Fruit fly (Drosophila melanogaster) whole organism, embryonic: ENCODE data around the gene Polr2G.

Experiments used
- ATbp ChIP-seq: fragments of 200-800 bp; sonication (Bioruptor generic); optimal IDR thresholded peaks from 2 replicates; lab custom pipeline; 2017; ENCODE audit warnings: missing biosample characterization, mild to moderate bottlenecking, missing genetic modification characterization, missing genetic modification reagents
- Aef1 ChIP-seq: fragments of 200-800 bp; sonication (Bioruptor generic); IDR thresholded peaks from 3 replicates; pipeline ENCODE4 v1.3.6; 2022; ENCODE audit warnings: missing biosample characterization, missing genetic modification characterization
- B-H2 ChIP-seq: fragments of 200-800 bp; sonication (Bioruptor generic); optimal IDR thresholded peaks from 2 replicates; lab custom pipeline; 2018; ENCODE audit warnings: missing biosample characterization, mild to moderate bottlenecking, missing genetic modification characterization
- Bgb ChIP-seq: fragments of 200-800 bp; sonication (Bioruptor generic); IDR thresholded peaks from 2 replicates; pipeline ENCODE4 v1.3.6; 2022; ENCODE audit warnings: missing biosample characterization, missing genetic modification characterization; ENCODE audit not compliant: partially characterized antibody
- CG10543 ChIP-seq: fragments of 200-800 bp; sonication (Bioruptor generic); optimal IDR thresholded peaks from 3 replicates; lab custom pipeline; 2017; ENCODE audit warnings: missing biosample characterization, mild to moderate bottlenecking, missing genetic modification characterization, moderate library complexity
- CG11695 ChIP-seq: fragments of 200-800 bp; sonication (Bioruptor generic); IDR thresholded peaks from 3 replicates; pipeline ENCODE4 v1.3.6; 2022; ENCODE audit warnings: missing biosample characterization, missing genetic modification characterization
- CG12299 ChIP-seq: fragments of 200-800 bp; sonication (Bioruptor generic); optimal IDR thresholded peaks from 2 replicates; lab custom pipeline; 2018; ENCODE audit warnings: missing biosample characterization, mild to moderate bottlenecking, missing genetic modification characterization
- CG1233 ChIP-seq: fragments of 200-800 bp; sonication (Bioruptor generic); optimal IDR thresholded peaks from 4 replicates; lab custom pipeline; 2018; ENCODE audit warnings: missing biosample characterization, mild to moderate bottlenecking, missing genetic modification characterization
- CG13775 ChIP-seq: fragments of 200-800 bp; sonication (Bioruptor generic); optimal IDR thresholded peaks from 3 replicates; lab custom pipeline; 2017; ENCODE audit warnings: missing biosample characterization, mild to moderate bottlenecking, missing genetic modification characterization
- CG14860 ChIP-seq: fragments of 200-800 bp; sonication (Bioruptor generic); IDR thresholded peaks from 3 replicates; pipeline ENCODE4 v1.3.6; 2022; ENCODE audit warnings: missing biosample characterization, missing genetic modification characterization; ENCODE audit not compliant: partially characterized antibody
- CG17328 ChIP-seq: fragments of 200-800 bp; sonication (Bioruptor generic); IDR thresholded peaks from 2 replicates; pipeline ENCODE4 v1.3.6; 2022; ENCODE audit warnings: missing biosample characterization, missing genetic modification characterization
- CG17359 ChIP-seq: fragments of 200-800 bp; sonication (Bioruptor generic); optimal IDR thresholded peaks from 3 replicates; lab custom pipeline; 2018; ENCODE audit warnings: missing biosample characterization, mild to moderate bottlenecking, missing genetic modification characterization, moderate library complexity
- CG18262 ChIP-seq: fragments of 200-800 bp; optimal IDR thresholded peaks from 3 replicates; lab custom pipeline; 2019; ENCODE audit warnings: missing biosample characterization, mild to moderate bottlenecking, missing genetic modification characterization, moderate library complexity
- CG18476 ChIP-seq: fragments of 200-800 bp; sonication (Bioruptor generic); optimal IDR thresholded peaks from 2 replicates; lab custom pipeline; 2016; ENCODE audit warnings: missing biosample characterization, mild to moderate bottlenecking, missing genetic modification characterization
- CG18599 ChIP-seq: fragments of 200-800 bp; sonication (Bioruptor generic); optimal IDR thresholded peaks from 3 replicates; lab custom pipeline; 2017; ENCODE audit warnings: missing biosample characterization, missing genetic modification characterization, mild to moderate bottlenecking, moderate library complexity, missing genetic modification reagents
- CG2712 ChIP-seq: fragments of 200-800 bp; optimal IDR thresholded peaks from 3 replicates; lab custom pipeline; 2019; ENCODE audit warnings: missing biosample characterization, mild to moderate bottlenecking, missing genetic modification characterization, moderate library complexity
- CG30403 ChIP-seq: fragments of 200-800 bp; sonication (Bioruptor generic); optimal IDR thresholded peaks from 3 replicates; lab custom pipeline; 2016; ENCODE audit warnings: missing biosample characterization, missing genetic modification characterization
- CG3281 ChIP-seq: fragments of 200-800 bp; sonication (Bioruptor generic); optimal IDR thresholded peaks from 3 replicates; lab custom pipeline; 2017; ENCODE audit warnings: missing biosample characterization, mild to moderate bottlenecking, missing genetic modification characterization
- CG34224 ChIP-seq: fragments of 200-800 bp; sonication (Bioruptor generic); IDR thresholded peaks from 3 replicates; pipeline ENCODE4 v1.3.6; 2022; ENCODE audit warnings: missing biosample characterization, missing genetic modification characterization; ENCODE audit not compliant: partially characterized antibody
- CG3847 ChIP-seq: fragments of 200-800 bp; sonication (Bioruptor generic); IDR thresholded peaks from 2 replicates; pipeline ENCODE4 v1.3.6; 2022; ENCODE audit warnings: missing biosample characterization, missing genetic modification characterization
- CG43689 ChIP-seq: fragments of 200-800 bp; sonication (Bioruptor generic); IDR thresholded peaks from 2 replicates; pipeline ENCODE4 v1.3.6; 2022; ENCODE audit warnings: missing biosample characterization, missing genetic modification characterization
- CG6654 ChIP-seq: fragments of 200-800 bp; sonication (Bioruptor generic); optimal IDR thresholded peaks from 2 replicates; lab custom pipeline; 2017; ENCODE audit warnings: missing biosample characterization, mild to moderate bottlenecking, missing genetic modification characterization
- CG7928 ChIP-seq: fragments of 200-800 bp; sonication (Bioruptor generic); optimal IDR thresholded peaks from 2 replicates; lab custom pipeline; 2017; ENCODE audit warnings: missing biosample characterization, mild to moderate bottlenecking, missing genetic modification characterization
- Chrac-16 ChIP-seq: fragments of 200-800 bp; sonication (Bioruptor generic); optimal IDR thresholded peaks from 3 replicates; lab custom pipeline; 2016; ENCODE audit warnings: missing biosample characterization, missing genetic modification characterization
- Dad ChIP-seq: fragments of 200-800 bp; sonication (Bioruptor generic); optimal IDR thresholded peaks from 3 replicates; lab custom pipeline; 2016; ENCODE audit warnings: missing biosample characterization, missing genetic modification characterization
- Doc3 ChIP-seq: fragments of 200-800 bp; sonication (Bioruptor generic); IDR thresholded peaks from 3 replicates; pipeline ENCODE4 v1.3.6; 2022; ENCODE audit warnings: missing biosample characterization, missing genetic modification characterization; ENCODE audit not compliant: partially characterized antibody
- Eip74EF ChIP-seq, 2 experiments: fragments of 200-800 bp in 1 of 2; fragments of >200 bp in 1 of 2; sonication (Bioruptor generic) in 1 of 2; optimal IDR thresholded peaks; 2 replicates each; lab custom pipeline; 2017 to 2019; ENCODE audit warnings: missing biosample characterization in 2 of 2, missing genetic modification characterization in 2 of 2, mild to moderate bottlenecking in 1 of 2, moderate library complexity in 1 of 2
- HHEX ChIP-seq: fragments of 200-800 bp; sonication (Bioruptor generic); optimal IDR thresholded peaks from 3 replicates; lab custom pipeline; 2017; ENCODE audit warnings: missing biosample characterization, mild to moderate bottlenecking, missing genetic modification characterization, missing genetic modification reagents
- Sry-δ ChIP-seq: fragments of 200-800 bp; sonication (Bioruptor generic); optimal IDR thresholded peaks from 2 replicates; lab custom pipeline; 2016; ENCODE audit warnings: missing biosample characterization, missing genetic modification characterization
- Taf1 ChIP-seq: fragments of 200-800 bp; sonication (Bioruptor generic); IDR thresholded peaks from 2 replicates; pipeline ENCODE4 v1.3.6; 2022; ENCODE audit warnings: missing biosample characterization, missing genetic modification characterization
- bcd ChIP-seq: fragments of 200-800 bp; sonication (Bioruptor generic); optimal IDR thresholded peaks from 2 replicates; lab custom pipeline; 2017; ENCODE audit warnings: missing biosample characterization, mild to moderate bottlenecking, missing genetic modification characterization
- chinmo ChIP-seq: fragments of 200-800 bp; sonication (Bioruptor generic); IDR thresholded peaks from 4 replicates; pipeline ENCODE4 v1.3.6; 2022; ENCODE audit warnings: missing biosample characterization, missing genetic modification characterization; ENCODE audit not compliant: partially characterized antibody
- ci ChIP-seq: fragments of 200-800 bp; sonication (Bioruptor generic); IDR thresholded peaks from 3 replicates; pipeline ENCODE4 v1.3.6; 2022; ENCODE audit warnings: missing biosample characterization, missing genetic modification characterization
- dati ChIP-seq: fragments of 200-800 bp; sonication (Bioruptor generic); IDR thresholded peaks from 2 replicates; pipeline ENCODE4 v1.3.6; 2022; ENCODE audit warnings: missing biosample characterization, missing genetic modification characterization
- dm ChIP-seq: fragments of 200-800 bp; sonication (Bioruptor generic); optimal IDR thresholded peaks from 3 replicates; lab custom pipeline; 2016; ENCODE audit warnings: missing biosample characterization, missing genetic modification characterization
- dmrt99B ChIP-seq: fragments of 200-800 bp; sonication (Bioruptor generic); optimal IDR thresholded peaks from 2 replicates; lab custom pipeline; 2018; ENCODE audit warnings: missing biosample characterization, mild to moderate bottlenecking, missing genetic modification characterization, moderate library complexity
- fd96Cb ChIP-seq: fragments of 200-800 bp; sonication (Bioruptor generic); optimal IDR thresholded peaks from 2 replicates; lab custom pipeline; 2018; ENCODE audit warnings: missing biosample characterization, mild to moderate bottlenecking, missing genetic modification characterization, moderate library complexity
- hbn ChIP-seq: fragments of 200-800 bp; sonication (Bioruptor generic); IDR thresholded peaks from 2 replicates; pipeline ENCODE4 v1.3.6; 2022; ENCODE audit warnings: missing biosample characterization, missing genetic modification characterization; ENCODE audit not compliant: partially characterized antibody
- peb ChIP-seq: fragments of 200-800 bp; sonication (Bioruptor generic); IDR thresholded peaks from 2 replicates; pipeline ENCODE4 v1.3.6; 2022; ENCODE audit warnings: missing biosample characterization, missing genetic modification characterization
- psq ChIP-seq: fragments of 200-800 bp; sonication (Bioruptor generic); optimal IDR thresholded peaks from 2 replicates; lab custom pipeline; 2017; ENCODE audit warnings: missing biosample characterization, missing genetic modification characterization
- salm ChIP-seq: fragments of 200-800 bp; sonication (Bioruptor generic); optimal IDR thresholded peaks from 2 replicates; lab custom pipeline; 2018; ENCODE audit warnings: missing biosample characterization, mild to moderate bottlenecking, missing genetic modification characterization
- sc ChIP-seq, 3 experiments: fragments of >200 bp in 2 of 3; fragments of 200-800 bp in 1 of 3; sonication (Bioruptor generic) in 1 of 3; optimal IDR thresholded peaks; 2 replicates in 2 of 3; 3 replicates in 1 of 3; lab custom pipeline; 2017; ENCODE audit warnings: mild to moderate bottlenecking in 1 of 3, missing biosample characterization in 1 of 3, missing genetic modification characterization in 1 of 3, missing genetic modification reagents in 1 of 3
- sd ChIP-seq: fragments of 200-800 bp; sonication (Bioruptor generic); optimal IDR thresholded peaks from 3 replicates; lab custom pipeline; 2018; ENCODE audit warnings: missing biosample characterization, mild to moderate bottlenecking, missing genetic modification characterization, moderate library complexity
- sens ChIP-seq: fragments of 200-800 bp; sonication (Bioruptor generic); peaks from one replicate; lab custom pipeline; 2016; ENCODE audit warnings: missing biosample characterization, missing genetic modification characterization
- sqz ChIP-seq: fragments of 200-800 bp; sonication (Bioruptor generic); optimal IDR thresholded peaks from 3 replicates; lab custom pipeline; 2018; ENCODE audit warnings: missing biosample characterization, mild to moderate bottlenecking, missing genetic modification characterization
- stwl ChIP-seq: fragments of 200-800 bp; sonication (Bioruptor generic); optimal IDR thresholded peaks from 3 replicates; lab custom pipeline; 2018; ENCODE audit warnings: missing biosample characterization, mild to moderate bottlenecking, missing genetic modification characterization, moderate library complexity
- twi ChIP-seq: fragments of 200-800 bp; optimal IDR thresholded peaks from 2 replicates; lab custom pipeline; 2019; ENCODE audit warnings: missing biosample characterization, mild to moderate bottlenecking, missing genetic modification characterization, moderate library complexity
- usp ChIP-seq: fragments of >200 bp; optimal IDR thresholded peaks from 2 replicates; lab custom pipeline; 2017; ENCODE audit warnings: missing biosample characterization, missing genetic modification characterization

Polr2G gene

DNA sequence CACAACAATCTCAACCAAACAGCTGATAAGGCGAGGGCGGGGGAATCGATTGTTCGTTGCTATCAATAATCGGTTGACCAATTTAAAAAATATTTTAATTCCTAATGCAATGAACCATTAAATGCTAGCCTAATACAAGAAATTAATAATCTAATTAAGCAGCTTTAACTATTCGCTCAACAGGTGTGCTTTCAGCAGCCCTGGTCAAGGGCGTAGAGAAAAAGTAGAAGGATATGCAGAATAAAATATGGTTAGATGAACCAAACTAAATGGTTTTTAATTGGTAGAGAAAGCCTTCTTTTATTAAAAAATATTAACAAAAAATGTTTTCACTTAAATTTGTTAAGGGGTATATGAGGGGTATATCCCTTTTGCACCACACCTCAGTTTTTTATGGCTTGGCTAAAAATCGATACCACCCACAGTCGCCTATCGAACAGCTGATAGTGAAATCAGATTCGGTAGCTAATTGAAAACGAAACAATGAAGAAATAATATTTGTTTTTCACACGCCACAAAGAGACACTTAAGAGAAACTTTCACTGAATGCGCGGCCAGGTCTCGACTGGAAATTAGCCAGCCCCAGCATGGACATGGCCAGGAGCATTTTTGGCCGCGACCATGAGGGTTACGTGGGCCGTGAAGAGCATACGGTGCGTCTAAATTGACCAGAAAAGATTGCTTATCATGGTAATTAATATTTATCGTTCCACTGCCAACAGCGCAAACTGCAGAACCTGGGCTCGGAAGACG is 4.0 kb downstream of the Polr2G start, which contains the start of the genes SIDL and CG12241 (continued):
- TF ChIP-seq Sry-δ (GFP tag; lab: Kevin White, UChicago), result peak; percentile 66
- TF ChIP-seq ci (GFP tag; lab: Robert Waterston, UW), result no peak
- no peak for TF ChIP-seq CG17328 (GFP tag; lab: Robert Waterston, UW)
- no peak for TF ChIP-seq chinmo (GFP tag; lab: Robert Waterston, UW)
- TF ChIP-seq CG11695 (GFP tag; lab: Robert Waterston, UW), result peak; percentile 92
- TF ChIP-seq ATbp (GFP tag; lab: Kevin White, UChicago), result no peak
- TF ChIP-seq CG2712 (tag; lab: Kevin White, UChicago), result peak; percentile 86
- TF ChIP-seq Dad (GFP tag; lab: Kevin White, UChicago), result peak; percentile 78
- peak; percentile 90 for TF ChIP-seq CG18262 (tag; lab: Kevin White, UChicago)
- TF ChIP-seq stwl, result peak; percentile 16
- TF ChIP-seq CG18599 (GFP tag; lab: Kevin White, UChicago), result no peak
- no peak for TF ChIP-seq CG6654
- TF ChIP-seq Aef1, result peak; percentile 96
- peak; percentile 76 for TF ChIP-seq CG13775 (GFP tag; lab: Kevin White, UChicago)
- TF ChIP-seq CG43689 (GFP tag; lab: Robert Waterston, UW), result no peak
- peak; percentile 79 for TF ChIP-seq fd96Cb (tag; lab: Kevin White, UChicago)
- peak; percentile 32 for TF ChIP-seq B-H2
- TF ChIP-seq bcd (GFP tag; lab: Kevin White, UChicago), result peak; percentile 87
- TF ChIP-seq CG10543 (GFP tag; lab: Kevin White, UChicago), result peak; percentile 2
- peak; percentile 85 for TF ChIP-seq CG7928 (GFP tag; lab: Kevin White, UChicago)
- TF ChIP-seq hbn (GFP tag; lab: Robert Waterston, UW), result no peak; the same call in none of the 2 replicates
- TF ChIP-seq twi, result peak; percentile 13
- peak; percentile 86 for TF ChIP-seq CG18476 (GFP tag; lab: Kevin White, UChicago)
- TF ChIP-seq dmrt99B (tag; lab: Kevin White, UChicago), result no peak
- TF ChIP-seq psq (GFP tag; lab: Kevin White, UChicago), result peak; percentile 13
- peak; percentile 72 for TF ChIP-seq dati
- peak; percentile 52; the same call in 1 of the 2 replicates for TF ChIP-seq CG3847 (GFP tag; lab: Robert Waterston, UW)
- TF ChIP-seq sens (GFP tag; lab: Kevin White, UChicago), result peak; percentile 98
- peak; percentile 23 for TF ChIP-seq salm (tag; lab: Kevin White, UChicago)
- no peak for TF ChIP-seq sc (optimal IDR thresholded peaks at IDR 0.05; lab: Kevin White, UChicago)
- no peak for TF ChIP-seq sc (GFP tag; optimal IDR thresholded peaks at IDR 0.05; lab: Kevin White, UChicago)
- TF ChIP-seq CG1233, result peak; percentile 79
- TF ChIP-seq CG34224 (GFP tag; lab: Robert Waterston, UW), result peak; percentile 21; the same call in 1 of the 3 replicates
- peak; percentile 48 for TF ChIP-seq CG12299
- TF ChIP-seq sd, result no peak
- peak; percentile 80 for TF ChIP-seq peb (GFP tag; lab: Robert Waterston, UW)
- peak; percentile 83 for TF ChIP-seq CG17359 (tag; lab: Kevin White, UChicago)
- TF ChIP-seq usp (GFP tag; lab: Kevin White, UChicago), result no peak
- TF ChIP-seq CG14860 (GFP tag; lab: Robert Waterston, UW), result 0 out of 3 replicates have a peak, but pooled peaks have one; percentile 22
- TF ChIP-seq HHEX, result peak; percentile 83
- peak; percentile 93 for TF ChIP-seq Taf1
- no peak for TF ChIP-seq Eip74EF (GFP tag; optimal IDR thresholded peaks at IDR 0.05; lab: Kevin White, UChicago)
- TF ChIP-seq CG3281, result peak; percentile 83
- TF ChIP-seq CG30403, result peak; percentile 85
- TF ChIP-seq Doc3 (GFP tag; lab: Robert Waterston, UW), result no peak
- no peak for TF ChIP-seq dm
- TF ChIP-seq Chrac-16 (GFP tag; lab: Kevin White, UChicago), result peak; percentile 63
- TF ChIP-seq sqz (GFP tag; lab: Kevin White, UChicago), result no peak
- TF ChIP-seq Bgb (GFP tag; lab: Robert Waterston, UW), result no peak
